Fruit fly (Drosophila melanogaster) whole organism, prepupa: ENCODE measurements around the gene squ.
A peak's percentile ranks its signal among the peaks of the same experiment; 100 is the strongest.

ENCODE experiments used
- Blimp-1 ChIP-seq: fragments of 200-800 bp; sonication (Bioruptor generic); optimal IDR thresholded peaks from 3 replicates; lab custom pipeline; 2017; ENCODE audit warnings: missing biosample characterization, missing genetic modification characterization, mild to moderate bottlenecking, moderate library complexity, missing genetic modification reagents
- CG10669 ChIP-seq: fragments of 200-800 bp; sonication (Bioruptor generic); optimal IDR thresholded peaks from 3 replicates; lab custom pipeline; 2018; ENCODE audit warnings: missing biosample characterization, mild to moderate bottlenecking, missing genetic modification characterization, moderate library complexity
- CG11294 ChIP-seq: fragments of 200-800 bp; sonication (Bioruptor generic); IDR thresholded peaks from 2 replicates; pipeline ENCODE4 v1.3.6; 2022; ENCODE audit warnings: missing biosample characterization, missing genetic modification characterization
- CG11762 ChIP-seq: fragments of 200-800 bp; sonication (Bioruptor generic); optimal IDR thresholded peaks from 3 replicates; lab custom pipeline; 2016; ENCODE audit warnings: missing biosample characterization, missing genetic modification characterization; ENCODE audit not compliant: insufficient read depth
- CG11902 ChIP-seq: fragments of 200-800 bp; sonication (Bioruptor generic); optimal IDR thresholded peaks from 3 replicates; lab custom pipeline; 2016; ENCODE audit warnings: missing biosample characterization, missing genetic modification characterization
- CG15336 ChIP-seq: fragments of 200-800 bp; sonication (Bioruptor generic); IDR thresholded peaks from 2 replicates; pipeline ENCODE4 v1.3.6; 2022; ENCODE audit warnings: missing biosample characterization, missing genetic modification characterization
- CG32006 ChIP-seq: fragments of 200-800 bp; sonication (Bioruptor generic); optimal IDR thresholded peaks from 3 replicates; lab custom pipeline; 2017; ENCODE audit warnings: missing biosample characterization, mild to moderate bottlenecking, missing genetic modification characterization
- CG3919 ChIP-seq: fragments of 200-800 bp; sonication (Bioruptor generic); optimal IDR thresholded peaks from 3 replicates; lab custom pipeline; 2016; ENCODE audit warnings: missing biosample characterization, missing genetic modification characterization
- CG4318 ChIP-seq: fragments of 200-800 bp; sonication (Bioruptor generic); optimal IDR thresholded peaks from 3 replicates; lab custom pipeline; 2017; ENCODE audit warnings: missing biosample characterization, mild to moderate bottlenecking, missing genetic modification characterization
- CG6163 ChIP-seq: fragments of 200-800 bp; sonication (Bioruptor generic); IDR thresholded peaks from 3 replicates; pipeline ENCODE4 v1.3.6; 2022; ENCODE audit warnings: missing biosample characterization, missing genetic modification characterization
- CG6276 ChIP-seq: fragments of 200-800 bp; sonication (Bioruptor generic); optimal IDR thresholded peaks from 2 replicates; lab custom pipeline; 2017; ENCODE audit warnings: missing biosample characterization, mild to moderate bottlenecking, missing genetic modification characterization
- CG6808 ChIP-seq: fragments of 200-800 bp; sonication (Bioruptor generic); optimal IDR thresholded peaks from 3 replicates; lab custom pipeline; 2017; ENCODE audit warnings: missing biosample characterization, missing genetic modification characterization, mild to moderate bottlenecking, moderate library complexity, missing genetic modification reagents
- CG6854 ChIP-seq: fragments of 200-800 bp; sonication (Bioruptor generic); optimal IDR thresholded peaks from 2 replicates; lab custom pipeline; 2017; ENCODE audit warnings: missing biosample characterization, mild to moderate bottlenecking, missing genetic modification characterization
- CG7368 ChIP-seq: fragments of 200-800 bp; sonication (Bioruptor generic); optimal IDR thresholded peaks from 3 replicates; lab custom pipeline; 2016; ENCODE audit warnings: missing biosample characterization, missing genetic modification characterization
- CG8319 ChIP-seq: fragments of 200-800 bp; sonication (Bioruptor generic); optimal IDR thresholded peaks from 3 replicates; lab custom pipeline; 2016; ENCODE audit warnings: missing biosample characterization, missing genetic modification characterization
- CG9139 ChIP-seq: fragments of 200-800 bp; sonication (Bioruptor generic); optimal IDR thresholded peaks from 3 replicates; lab custom pipeline; 2017; ENCODE audit warnings: missing biosample characterization, mild to moderate bottlenecking, missing genetic modification characterization
- Eip75B ChIP-seq: fragments of 200-800 bp; sonication (Bioruptor generic); optimal IDR thresholded peaks from 3 replicates; lab custom pipeline; 2016; ENCODE audit warnings: missing biosample characterization, missing genetic modification characterization
- Eip78C ChIP-seq: fragments of 200-800 bp; sonication (Bioruptor generic); peaks from one replicate; lab custom pipeline; 2016; ENCODE audit warnings: missing biosample characterization, missing genetic modification characterization
- Ets21C ChIP-seq: fragments of 200-800 bp; sonication (Bioruptor generic); optimal IDR thresholded peaks from 3 replicates; lab custom pipeline; 2016; ENCODE audit warnings: missing biosample characterization, missing genetic modification characterization
- Ets96B ChIP-seq: fragments of 200-800 bp; optimal IDR thresholded peaks from 2 replicates; lab custom pipeline; 2019; ENCODE audit warnings: missing biosample characterization, mild to moderate bottlenecking, missing genetic modification characterization, moderate library complexity
- Hr39 ChIP-seq: fragments of 200-800 bp; sonication (Bioruptor generic); optimal IDR thresholded peaks from 2 replicates; lab custom pipeline; 2016; ENCODE audit warnings: missing biosample characterization, missing genetic modification characterization
- Hr4 ChIP-seq: fragments of 200-800 bp; sonication (Bioruptor generic); optimal IDR thresholded peaks from 3 replicates; lab custom pipeline; 2016; ENCODE audit warnings: missing biosample characterization, missing genetic modification characterization
- Lpt ChIP-seq: fragments of 200-800 bp; sonication (Bioruptor generic); optimal IDR thresholded peaks from 3 replicates; lab custom pipeline; 2016; ENCODE audit warnings: missing biosample characterization, missing genetic modification characterization
- Met ChIP-seq: fragments of 200-800 bp; sonication (Bioruptor generic); optimal IDR thresholded peaks from 3 replicates; lab custom pipeline; 2016; ENCODE audit warnings: missing biosample characterization, missing genetic modification characterization
- OdsH ChIP-seq: fragments of 200-800 bp; sonication (Bioruptor generic); optimal IDR thresholded peaks from 3 replicates; lab custom pipeline; 2016; ENCODE audit warnings: missing biosample characterization, missing genetic modification characterization
- Smox ChIP-seq: fragments of 200-800 bp; sonication (Bioruptor generic); optimal IDR thresholded peaks from 3 replicates; lab custom pipeline; 2016; ENCODE audit warnings: missing biosample characterization, missing genetic modification characterization
- Sox102F ChIP-seq: fragments of 200-800 bp; sonication (Bioruptor generic); optimal IDR thresholded peaks from 2 replicates; lab custom pipeline; 2016; ENCODE audit warnings: missing biosample characterization, mild to moderate bottlenecking, missing genetic modification characterization
- Sox14 ChIP-seq: fragments of 200-800 bp; sonication (Bioruptor generic); optimal IDR thresholded peaks from 3 replicates; lab custom pipeline; 2016; ENCODE audit warnings: missing biosample characterization, missing genetic modification characterization
- Sox15 ChIP-seq: fragments of 200-800 bp; sonication (Bioruptor generic); optimal IDR thresholded peaks from 3 replicates; lab custom pipeline; 2016; ENCODE audit warnings: missing biosample characterization, missing genetic modification characterization
- achi ChIP-seq: fragments of 200-800 bp; sonication (Bioruptor generic); optimal IDR thresholded peaks from 3 replicates; lab custom pipeline; 2016; ENCODE audit warnings: missing biosample characterization, missing genetic modification characterization
- cyc ChIP-seq: fragments of 200-800 bp; sonication (Bioruptor generic); optimal IDR thresholded peaks from 3 replicates; lab custom pipeline; 2016; ENCODE audit warnings: missing biosample characterization, missing genetic modification characterization
- dsx ChIP-seq: fragments of 200-800 bp; optimal IDR thresholded peaks from 3 replicates; lab custom pipeline; 2019; ENCODE audit warnings: missing biosample characterization, mild to moderate bottlenecking, missing genetic modification characterization, moderate library complexity; ENCODE audit not compliant: poor library complexity, severe bottlenecking
- eg ChIP-seq: fragments of 200-800 bp; sonication (Bioruptor generic); IDR thresholded peaks from 3 replicates; pipeline ENCODE4 v1.3.6; 2022; ENCODE audit warnings: missing biosample characterization, missing genetic modification characterization
- esn ChIP-seq: fragments of 200-800 bp; sonication (Bioruptor generic); optimal IDR thresholded peaks from 2 replicates; lab custom pipeline; 2016; ENCODE audit warnings: missing biosample characterization, mild to moderate bottlenecking, missing genetic modification characterization, moderate library complexity
- fd59A ChIP-seq: fragments of 200-800 bp; sonication (Bioruptor generic); optimal IDR thresholded peaks from 2 replicates; lab custom pipeline; 2017; ENCODE audit warnings: missing biosample characterization, mild to moderate bottlenecking, missing genetic modification characterization, missing genetic modification reagents
- fkh ChIP-seq: fragments of 200-800 bp; sonication (Bioruptor generic); optimal IDR thresholded peaks from 3 replicates; lab custom pipeline; 2017; ENCODE audit warnings: missing biosample characterization, mild to moderate bottlenecking, missing genetic modification characterization, moderate library complexity
- pdm3 ChIP-seq: fragments of 200-800 bp; sonication (Bioruptor generic); optimal IDR thresholded peaks from 3 replicates; lab custom pipeline; 2016; ENCODE audit warnings: missing biosample characterization, missing genetic modification characterization
- salr ChIP-seq, 2 experiments: fragments of 200-800 bp; sonication (Bioruptor generic); optimal IDR thresholded peaks; 3 replicates each; lab custom pipeline; 2016 to 2018; ENCODE audit warnings: missing biosample characterization in 2 of 2, missing genetic modification characterization in 2 of 2, mild to moderate bottlenecking in 1 of 2
- spab ChIP-seq: fragments of 200-800 bp; sonication (Bioruptor generic); optimal IDR thresholded peaks from 2 replicates; lab custom pipeline; 2017; ENCODE audit warnings: missing biosample characterization, mild to moderate bottlenecking, missing genetic modification characterization, missing genetic modification reagents
- ss ChIP-seq, 2 experiments: fragments of 200-800 bp; sonication (Bioruptor generic); optimal IDR thresholded peaks; 2 replicates in 1 of 2; 3 replicates in 1 of 2; lab custom pipeline; 2017 to 2018; ENCODE audit warnings: mild to moderate bottlenecking in 2 of 2, missing biosample characterization in 2 of 2, missing genetic modification characterization in 2 of 2, moderate library complexity in 1 of 2
- svp ChIP-seq: fragments of 200-800 bp; sonication (Bioruptor generic); peaks from one replicate; lab custom pipeline; 2016; ENCODE audit warnings: missing biosample characterization, missing genetic modification characterization
- topi ChIP-seq: fragments of 200-800 bp; sonication (Bioruptor generic); optimal IDR thresholded peaks from 3 replicates; lab custom pipeline; 2016; ENCODE audit warnings: missing biosample characterization, missing genetic modification characterization
- vri ChIP-seq: fragments of 200-800 bp; sonication (Bioruptor generic); optimal IDR thresholded peaks from 3 replicates; lab custom pipeline; 2016; ENCODE audit warnings: missing biosample characterization, mild to moderate bottlenecking, missing genetic modification characterization

Gene squ

dm6 chr2L:16684908-16685611 lies 5.2 kb downstream of the squ start (continued):
- no peak for TF ChIP-seq Sox102F (GFP tag; lab: Kevin White, UChicago)
- peak; percentile 70 for TF ChIP-seq Hr4 (GFP tag; lab: Kevin White, UChicago)
- peak; percentile 81 for TF ChIP-seq CG3919 (GFP tag; lab: Kevin White, UChicago)
- TF ChIP-seq cyc (GFP tag; lab: Kevin White, UChicago) = peak; percentile 7
- TF ChIP-seq Lpt = peak; percentile 83
- TF ChIP-seq Met = peak; percentile 75
- no peak for TF ChIP-seq fkh (GFP tag; lab: Kevin White, UChicago)
- no peak for TF ChIP-seq topi
- no peak for TF ChIP-seq Blimp-1 (GFP tag; lab: Kevin White, UChicago)
- no peak for TF ChIP-seq Hr39
- TF ChIP-seq CG11762 (GFP tag; lab: Kevin White, UChicago) = peak; percentile 78
- TF ChIP-seq CG7368 (GFP tag; lab: Kevin White, UChicago) = peak; percentile 43
- TF ChIP-seq salr (GFP tag; optimal IDR thresholded peaks at IDR 0.05; lab: Kevin White, UChicago) = peak in 1 of 2 experiments; percentile 89
- TF ChIP-seq pdm3 (GFP tag; lab: Kevin White, UChicago) = peak; percentile 66
- peak; percentile 66 for TF ChIP-seq eg
- peak; percentile 81 for TF ChIP-seq dsx (GFP tag; lab: Kevin White, UChicago)
- TF ChIP-seq svp = peak; percentile 79
- TF ChIP-seq ss (GFP tag; optimal IDR thresholded peaks at IDR 0.05; lab: Kevin White, UChicago) = peak; percentile 79 to 83
- peak; percentile 27 for TF ChIP-seq CG11902 (GFP tag; lab: Kevin White, UChicago)
- peak; percentile 66 for TF ChIP-seq CG4318 (GFP tag; lab: Kevin White, UChicago)
- peak; percentile 68 for TF ChIP-seq fd59A
- TF ChIP-seq Sox14 (GFP tag; lab: Kevin White, UChicago) = no peak
- TF ChIP-seq CG15336 (GFP tag; lab: Robert Waterston, UW) = peak; percentile 63
- TF ChIP-seq Ets21C (GFP tag; lab: Kevin White, UChicago) = no peak
- TF ChIP-seq CG6163 (GFP tag; lab: Robert Waterston, UW) = peak; percentile 54
- peak; percentile 42 for TF ChIP-seq Eip75B (GFP tag; lab: Kevin White, UChicago)
- TF ChIP-seq Smox (GFP tag; lab: Kevin White, UChicago) = peak; percentile 61
- peak; percentile 93 for TF ChIP-seq Eip78C

dm6 chr2L:16685612-16685912 lies 5.7 kb downstream of the squ start:
- TF ChIP-seq achi = no peak
- TF ChIP-seq CG4318 (GFP tag; lab: Kevin White, UChicago) = no peak
- TF ChIP-seq pdm3 (GFP tag; lab: Kevin White, UChicago) = no peak
- TF ChIP-seq CG6276 (GFP tag; lab: Kevin White, UChicago) = no peak
- TF ChIP-seq dsx (GFP tag; lab: Kevin White, UChicago) = no peak
- no peak for TF ChIP-seq CG6808 (GFP tag; lab: Kevin White, UChicago)
- no peak for TF ChIP-seq fkh (GFP tag; lab: Kevin White, UChicago)
- TF ChIP-seq esn = no peak
- no peak for TF ChIP-seq Blimp-1 (GFP tag; lab: Kevin White, UChicago)
- TF ChIP-seq CG10669 (GFP tag; lab: Kevin White, UChicago) = no peak
- no peak for TF ChIP-seq CG3919 (GFP tag; lab: Kevin White, UChicago)
- no peak for TF ChIP-seq vri (GFP tag; lab: Kevin White, UChicago)
- no peak for TF ChIP-seq Sox15 (GFP tag; lab: Kevin White, UChicago)
- TF ChIP-seq CG11902 (GFP tag; lab: Kevin White, UChicago) = no peak
- TF ChIP-seq cyc (GFP tag; lab: Kevin White, UChicago) = no peak

dm6 chr2L:16686412-16687043 lies 6.7 kb downstream of the squ start:
- TF ChIP-seq CG11762 (GFP tag; lab: Kevin White, UChicago) (no peak), CG6276 (GFP tag; lab: Kevin White, UChicago) (peak; percentile 78), fd59A (peak; percentile 37), CG6163 (GFP tag; lab: Robert Waterston, UW) (peak; percentile 80), Eip75B (GFP tag; lab: Kevin White, UChicago) (peak; percentile 50), Blimp-1 (GFP tag; lab: Kevin White, UChicago) (peak; percentile 56), CG8319 (GFP tag; lab: Kevin White, UChicago) (peak; percentile 28), CG9139 (GFP tag; lab: Kevin White, UChicago) (peak; percentile 84), CG32006 (GFP tag; lab: Kevin White, UChicago) (peak; percentile 62), CG11902 (GFP tag; lab: Kevin White, UChicago) (no peak), vri (GFP tag; lab: Kevin White, UChicago) (peak; percentile 51), CG4318 (GFP tag; lab: Kevin White, UChicago) (no peak), spab (GFP tag; lab: Kevin White, UChicago) (peak; percentile 60), CG7368 (GFP tag; lab: Kevin White, UChicago) (peak; percentile 23), OdsH (GFP tag; lab: Kevin White, UChicago) (peak; percentile 17), esn (peak; percentile 18), CG6854 (GFP tag; lab: Kevin White, UChicago) (peak; percentile 82), Eip78C (peak; percentile 91), Sox15 (GFP tag; lab: Kevin White, UChicago) (no peak), CG11294 (GFP tag; lab: Robert Waterston, UW) (0 out of 2 replicates have a peak, but pooled peaks have one; percentile 27), Ets96B (tag; lab: Kevin White, UChicago) (peak; percentile 55)
